Fruit fly (Drosophila melanogaster) whole organism, embryonic: Measurements from ENCODE around the gene Cyp1.

Source experiments
- B-H1 ChIP-seq: fragments of 200-800 bp; sonication (Bioruptor generic); IDR thresholded peaks from 3 replicates; pipeline ENCODE4 v1.3.6; 2022; ENCODE audit warnings: missing biosample characterization, missing genetic modification characterization
- CG10274 ChIP-seq: fragments of 200-800 bp; sonication (Bioruptor generic); optimal IDR thresholded peaks from 3 replicates; lab custom pipeline; 2017; ENCODE audit warnings: missing biosample characterization, mild to moderate bottlenecking, missing genetic modification characterization
- CG11723 ChIP-seq: fragments of 200-800 bp; sonication (Bioruptor generic); optimal IDR thresholded peaks from 2 replicates; lab custom pipeline; 2017; ENCODE audit warnings: missing biosample characterization, mild to moderate bottlenecking, missing genetic modification characterization
- CG12219 ChIP-seq: fragments of 200-800 bp; sonication (Bioruptor generic); optimal IDR thresholded peaks from 3 replicates; lab custom pipeline; 2018; ENCODE audit warnings: missing biosample characterization, mild to moderate bottlenecking, missing genetic modification characterization
- CG12391 ChIP-seq: fragments of 200-800 bp; sonication (Bioruptor generic); optimal IDR thresholded peaks from 3 replicates; lab custom pipeline; 2018; ENCODE audit warnings: missing biosample characterization, mild to moderate bottlenecking, missing genetic modification characterization, moderate library complexity
- CG15696 ChIP-seq: fragments of 200-800 bp; sonication (Bioruptor generic); optimal IDR thresholded peaks from 2 replicates; lab custom pipeline; 2019; ENCODE audit warnings: missing biosample characterization, mild to moderate bottlenecking, missing genetic modification characterization, moderate library complexity
- CG16863 ChIP-seq: fragments of 200-800 bp; sonication (Bioruptor generic); optimal IDR thresholded peaks from 3 replicates; lab custom pipeline; 2016; ENCODE audit warnings: missing biosample characterization, missing genetic modification characterization
- CG17328 ChIP-seq: fragments of 200-800 bp; sonication (Bioruptor generic); IDR thresholded peaks from 2 replicates; pipeline ENCODE4 v1.3.6; 2022; ENCODE audit warnings: missing biosample characterization, missing genetic modification characterization
- CG17359 ChIP-seq: fragments of 200-800 bp; sonication (Bioruptor generic); optimal IDR thresholded peaks from 3 replicates; lab custom pipeline; 2018; ENCODE audit warnings: missing biosample characterization, mild to moderate bottlenecking, missing genetic modification characterization, moderate library complexity
- CG18011 ChIP-seq: fragments of 200-800 bp; sonication (Bioruptor generic); optimal IDR thresholded peaks from 2 replicates; lab custom pipeline; 2017; ENCODE audit warnings: missing biosample characterization, missing genetic modification characterization, mild to moderate bottlenecking, moderate library complexity, missing genotype
- CG2712 ChIP-seq: fragments of 200-800 bp; optimal IDR thresholded peaks from 3 replicates; lab custom pipeline; 2019; ENCODE audit warnings: missing biosample characterization, mild to moderate bottlenecking, missing genetic modification characterization, moderate library complexity
- CG3163 ChIP-seq: fragments of 200-800 bp; sonication (Bioruptor generic); optimal IDR thresholded peaks from 3 replicates; lab custom pipeline; 2016; ENCODE audit warnings: missing biosample characterization, missing genetic modification characterization
- CG3847 ChIP-seq: fragments of 200-800 bp; sonication (Bioruptor generic); IDR thresholded peaks from 2 replicates; pipeline ENCODE4 v1.3.6; 2022; ENCODE audit warnings: missing biosample characterization, missing genetic modification characterization
- CG3995 ChIP-seq: fragments of 200-800 bp; sonication (Bioruptor generic); optimal IDR thresholded peaks from 3 replicates; lab custom pipeline; 2016; ENCODE audit warnings: missing biosample characterization, missing genetic modification characterization
- CG4360 ChIP-seq: fragments of 200-800 bp; sonication (Bioruptor generic); IDR thresholded peaks from 2 replicates; pipeline ENCODE4 v1.3.6; 2022; ENCODE audit warnings: missing biosample characterization, missing genetic modification characterization
- CG4404 ChIP-seq: fragments of 200-800 bp; sonication (Bioruptor generic); IDR thresholded peaks from 2 replicates; pipeline ENCODE4 v1.3.6; 2022; ENCODE audit warnings: missing biosample characterization, missing genetic modification characterization
- CG4730 ChIP-seq: fragments of 200-800 bp; sonication (Bioruptor generic); IDR thresholded peaks from 2 replicates; pipeline ENCODE4 v1.3.6; 2022; ENCODE audit warnings: missing biosample characterization, missing genetic modification characterization
- CG4820 ChIP-seq: fragments of 200-800 bp; sonication (Bioruptor generic); optimal IDR thresholded peaks from 3 replicates; lab custom pipeline; 2016; ENCODE audit warnings: missing biosample characterization, missing genetic modification characterization
- CG6683 ChIP-seq: fragments of 200-800 bp; sonication (Bioruptor generic); optimal IDR thresholded peaks from 2 replicates; lab custom pipeline; 2017; ENCODE audit warnings: missing biosample characterization, mild to moderate bottlenecking, missing genetic modification characterization, missing genetic modification reagents
- CG7928 ChIP-seq: fragments of 200-800 bp; sonication (Bioruptor generic); optimal IDR thresholded peaks from 2 replicates; lab custom pipeline; 2017; ENCODE audit warnings: missing biosample characterization, mild to moderate bottlenecking, missing genetic modification characterization
- CG8944 ChIP-seq: fragments of 200-800 bp; sonication (Bioruptor generic); optimal IDR thresholded peaks from 3 replicates; lab custom pipeline; 2016; ENCODE audit warnings: missing biosample characterization, missing genetic modification characterization
- CG9876 ChIP-seq: fragments of 200-800 bp; sonication (Bioruptor generic); optimal IDR thresholded peaks from 2 replicates; lab custom pipeline; 2016; ENCODE audit warnings: missing biosample characterization, missing genetic modification characterization
- CoRest ChIP-seq: fragments of 200-800 bp; sonication (Bioruptor generic); optimal IDR thresholded peaks from 3 replicates; lab custom pipeline; 2018; ENCODE audit warnings: missing biosample characterization, mild to moderate bottlenecking, missing genetic modification characterization, moderate library complexity
- Ets97D ChIP-seq: fragments of 200-800 bp; sonication (Bioruptor generic); optimal IDR thresholded peaks from 3 replicates; lab custom pipeline; 2016; ENCODE audit warnings: missing biosample characterization, missing genetic modification characterization
- Fer2 ChIP-seq: fragments of 200-800 bp; sonication (Bioruptor generic); optimal IDR thresholded peaks from 2 replicates; lab custom pipeline; 2018; ENCODE audit warnings: missing biosample characterization, mild to moderate bottlenecking, missing genetic modification characterization, moderate library complexity
- HHEX ChIP-seq: fragments of 200-800 bp; sonication (Bioruptor generic); optimal IDR thresholded peaks from 3 replicates; lab custom pipeline; 2017; ENCODE audit warnings: missing biosample characterization, mild to moderate bottlenecking, missing genetic modification characterization, missing genetic modification reagents
- Hey ChIP-seq: fragments of 200-800 bp; sonication (Bioruptor generic); optimal IDR thresholded peaks from 3 replicates; lab custom pipeline; 2018; ENCODE audit warnings: missing biosample characterization, mild to moderate bottlenecking, missing genetic modification characterization
- Kr ChIP-seq: fragments of 200-800 bp; sonication (Bioruptor generic); optimal IDR thresholded peaks from 2 replicates; lab custom pipeline; 2017; ENCODE audit warnings: missing biosample characterization, mild to moderate bottlenecking, missing genetic modification characterization
- NC2α ChIP-seq: fragments of 200-800 bp; sonication (Bioruptor generic); optimal IDR thresholded peaks from 2 replicates; lab custom pipeline; 2016; ENCODE audit warnings: missing biosample characterization, missing genetic modification characterization
- Rfx ChIP-seq: fragments of 200-800 bp; sonication (Bioruptor generic); IDR thresholded peaks from 2 replicates; pipeline ENCODE4 v1.3.6; 2022; ENCODE audit warnings: missing biosample characterization, missing genetic modification characterization
- Sry-δ ChIP-seq: fragments of 200-800 bp; sonication (Bioruptor generic); optimal IDR thresholded peaks from 2 replicates; lab custom pipeline; 2016; ENCODE audit warnings: missing biosample characterization, missing genetic modification characterization
- ap ChIP-seq: fragments of 200-800 bp; sonication (Bioruptor generic); IDR thresholded peaks from 2 replicates; pipeline ENCODE4 v1.3.6; 2022; ENCODE audit warnings: missing biosample characterization, missing genetic modification characterization
- da ChIP-seq: fragments of 200-800 bp; sonication (Bioruptor generic); optimal IDR thresholded peaks from 2 replicates; lab custom pipeline; 2016; ENCODE audit warnings: missing biosample characterization, missing genetic modification characterization
- dimm ChIP-seq: fragments of 200-800 bp; sonication (Bioruptor generic); IDR thresholded peaks from 2 replicates; pipeline ENCODE4 v1.3.6; 2022; ENCODE audit warnings: missing biosample characterization, missing genetic modification characterization
- dysf ChIP-seq: fragments of 200-800 bp; sonication (Bioruptor generic); IDR thresholded peaks from 3 replicates; pipeline ENCODE4 v1.3.6; 2022; ENCODE audit warnings: missing biosample characterization, missing genetic modification characterization
- esg ChIP-seq: fragments of 200-800 bp; sonication (Bioruptor generic); conservative IDR thresholded peaks from 2 replicates; pipeline ENCODE4 v1.3.6; 2022; ENCODE audit warnings: missing biosample characterization, missing genetic modification characterization
- fu2 ChIP-seq: fragments of 200-800 bp; sonication (Bioruptor generic); optimal IDR thresholded peaks from 2 replicates; lab custom pipeline; 2016; ENCODE audit warnings: missing biosample characterization, missing genetic modification characterization
- gcm2 ChIP-seq: fragments of 200-800 bp; sonication (Bioruptor generic); optimal IDR thresholded peaks from 2 replicates; lab custom pipeline; 2016; ENCODE audit warnings: missing biosample characterization, missing genetic modification characterization
- gem ChIP-seq: fragments of 200-800 bp; sonication (Bioruptor generic); optimal IDR thresholded peaks from 2 replicates; lab custom pipeline; 2019; ENCODE audit warnings: missing biosample characterization, mild to moderate bottlenecking, missing genetic modification characterization, moderate library complexity
- gfzf ChIP-seq: fragments of 200-800 bp; sonication (Bioruptor generic); optimal IDR thresholded peaks from 2 replicates; lab custom pipeline; 2016; ENCODE audit warnings: missing biosample characterization, mild to moderate bottlenecking, missing genetic modification characterization, moderate library complexity
- hb ChIP-seq: fragments of 200-800 bp; sonication (Bioruptor generic); IDR thresholded peaks from 3 replicates; pipeline ENCODE4 v1.3.6; 2022; ENCODE audit warnings: missing biosample characterization, missing genetic modification characterization; ENCODE audit not compliant: partially characterized antibody
- lilli ChIP-seq: fragments of 200-800 bp; sonication (Bioruptor generic); optimal IDR thresholded peaks from 3 replicates; lab custom pipeline; 2016; ENCODE audit warnings: missing biosample characterization, missing genetic modification characterization
- nom ChIP-seq: fragments of 200-800 bp; sonication (Bioruptor generic); optimal IDR thresholded peaks from 2 replicates; lab custom pipeline; 2017; ENCODE audit warnings: missing biosample characterization, missing genetic modification characterization, mild to moderate bottlenecking, moderate library complexity, missing genetic modification reagents
- oc ChIP-seq: fragments of 200-800 bp; sonication (Bioruptor generic); optimal IDR thresholded peaks from 2 replicates; lab custom pipeline; 2018; ENCODE audit warnings: missing biosample characterization, mild to moderate bottlenecking, missing genetic modification characterization, moderate library complexity
- pb ChIP-seq: fragments of 200-800 bp; sonication (Bioruptor generic); optimal IDR thresholded peaks from 3 replicates; lab custom pipeline; 2016; ENCODE audit warnings: missing biosample characterization, missing genetic modification characterization
- run ChIP-seq: fragments of 200-800 bp; sonication (Bioruptor generic); optimal IDR thresholded peaks from 3 replicates; lab custom pipeline; 2018; ENCODE audit warnings: missing biosample characterization, mild to moderate bottlenecking, missing genetic modification characterization
- salm ChIP-seq: fragments of 200-800 bp; sonication (Bioruptor generic); optimal IDR thresholded peaks from 2 replicates; lab custom pipeline; 2018; ENCODE audit warnings: missing biosample characterization, mild to moderate bottlenecking, missing genetic modification characterization
- ssp ChIP-seq: fragments of 200-800 bp; sonication (Bioruptor generic); IDR thresholded peaks from 2 replicates; pipeline ENCODE4 v1.3.6; 2022; ENCODE audit warnings: missing biosample characterization, missing genetic modification characterization
- stc ChIP-seq: fragments of 200-800 bp; sonication (Bioruptor generic); IDR thresholded peaks from 2 replicates; pipeline ENCODE4 v1.3.6; 2022; ENCODE audit warnings: missing biosample characterization, missing genetic modification characterization
- tll ChIP-seq, 2 experiments: fragments of 200-800 bp in 1 of 2; fragments of >200 bp in 1 of 2; sonication (Bioruptor generic) in 1 of 2; optimal IDR thresholded peaks; 2 replicates each; lab custom pipeline; 2017 to 2019; ENCODE audit warnings: missing biosample characterization in 2 of 2, missing genetic modification characterization in 2 of 2, mild to moderate bottlenecking in 1 of 2, moderate library complexity in 1 of 2
- tup ChIP-seq: fragments of 200-800 bp; sonication (Bioruptor generic); optimal IDR thresholded peaks from 2 replicates; lab custom pipeline; 2016; ENCODE audit warnings: missing biosample characterization, mild to moderate bottlenecking, missing genetic modification characterization, moderate library complexity

The Cyp1 gene

dm6 chrX:16286083-16286666 is 34.0 kb downstream of the Cyp1 start, which contains the start of gene UQCR-14 (continued):
- TF ChIP-seq CG3847 = peak; percentile 53
- no peak for TF ChIP-seq tll (GFP tag; optimal IDR thresholded peaks at IDR 0.05; lab: Kevin White, UChicago)
- TF ChIP-seq CoRest = peak; percentile 28
- TF ChIP-seq CG10274 (GFP tag; lab: Kevin White, UChicago) = no peak
- TF ChIP-seq CG7928 (GFP tag; lab: Kevin White, UChicago) = peak; percentile 17
- TF ChIP-seq Rfx = peak; percentile 61
- TF ChIP-seq tup (GFP tag; lab: Kevin White, UChicago) = no peak
- TF ChIP-seq da (GFP tag; lab: Kevin White, UChicago) = no peak
- TF ChIP-seq run (tag; lab: Kevin White, UChicago) = no peak
- no peak for TF ChIP-seq CG11723 (GFP tag; lab: Kevin White, UChicago)
- peak; percentile 97 for TF ChIP-seq Sry-δ
- TF ChIP-seq CG3995 = peak; percentile 34
- TF ChIP-seq HHEX = no peak
- no peak for TF ChIP-seq Kr
- TF ChIP-seq CG18011 (GFP tag; lab: Kevin White, UChicago) = no peak
- no peak for TF ChIP-seq ap (GFP tag; lab: Robert Waterston, UW)
- TF ChIP-seq ssp = peak; percentile 44
- no peak for TF ChIP-seq CG4730 (GFP tag; lab: Robert Waterston, UW)
- TF ChIP-seq gfzf (GFP tag; lab: Kevin White, UChicago) = peak; percentile 53
- TF ChIP-seq gem = peak; percentile 13
- TF ChIP-seq NC2α (GFP tag; lab: Kevin White, UChicago) = no peak
- TF ChIP-seq CG17328 = no peak
- no peak for TF ChIP-seq CG4360 (GFP tag; lab: Robert Waterston, UW)
- TF ChIP-seq CG8944 (GFP tag; lab: Kevin White, UChicago) = no peak
- TF ChIP-seq Ets97D (GFP tag; lab: Kevin White, UChicago) = peak; percentile 86
- TF ChIP-seq CG9876 (GFP tag; lab: Kevin White, UChicago) = no peak
- no peak for TF ChIP-seq CG15696 (tag; lab: Kevin White, UChicago)
- peak; percentile 2 for TF ChIP-seq CG3163 (GFP tag; lab: Kevin White, UChicago)
- TF ChIP-seq Hey = no peak
- peak; percentile 52 for TF ChIP-seq nom (GFP tag; lab: Kevin White, UChicago)
- no peak for TF ChIP-seq salm (tag; lab: Kevin White, UChicago)
- TF ChIP-seq dysf (GFP tag; lab: Robert Waterston, UW) = peak; percentile 21; the same call in 1 of the 3 replicates
- TF ChIP-seq Fer2 (tag; lab: Kevin White, UChicago) = no peak
- TF ChIP-seq CG4404 (GFP tag; lab: Robert Waterston, UW) = no peak
- peak; percentile 52 for TF ChIP-seq lilli (GFP tag; lab: Kevin White, UChicago)
- TF ChIP-seq dimm = no peak
- no peak for TF ChIP-seq gcm2
- TF ChIP-seq pb (GFP tag; lab: Kevin White, UChicago) = no peak
- peak; percentile 62 for TF ChIP-seq CG2712 (tag; lab: Kevin White, UChicago)
- TF ChIP-seq fu2 (GFP tag; lab: Kevin White, UChicago) = peak; percentile 4
- TF ChIP-seq stc (GFP tag; lab: Robert Waterston, UW) = no peak
- peak; percentile 53 for TF ChIP-seq CG12391
- TF ChIP-seq B-H1 (GFP tag; lab: Robert Waterston, UW) = no peak
- TF ChIP-seq hb (GFP tag; lab: Robert Waterston, UW) = peak; percentile 97
- TF ChIP-seq CG12219 (GFP tag; lab: Kevin White, UChicago) = no peak
- no peak for TF ChIP-seq CG17359 (tag; lab: Kevin White, UChicago)
- TF ChIP-seq CG6683 (GFP tag; lab: Kevin White, UChicago) = no peak
- TF ChIP-seq esg (GFP tag; lab: Robert Waterston, UW) = no peak
- no peak for TF ChIP-seq CG4820 (GFP tag; lab: Kevin White, UChicago)
- TF ChIP-seq oc = no peak
- TF ChIP-seq CG16863 (GFP tag; lab: Kevin White, UChicago) = no peak
